Worm (Caenorhabditis elegans) whole organism, L4 larva: ENCODE measurements around the gene svh-5.

Experiments
- F37D6.2 ChIP-seq: sonication (generic microtip); optimal IDR thresholded peaks from 2 replicates; lab custom pipeline; 2016; ENCODE audit warnings: mild to moderate bottlenecking, missing genetic modification characterization, missing compliant biosample characterization
- T20F7.1 ChIP-seq: fragments of 200-800 bp; sonication (Bioruptor generic); optimal IDR thresholded peaks from 2 replicates; lab custom pipeline; 2018; ENCODE audit warnings: mild to moderate bottlenecking, missing genetic modification characterization, missing compliant biosample characterization
- Y105C5A.15 ChIP-seq: fragments of 200-800 bp; sonication (Bioruptor generic); IDR thresholded peaks from 2 replicates; pipeline ENCODE4 v1.3.6; 2022; ENCODE audit warnings: missing genetic modification characterization, missing compliant biosample characterization
- Y48G9A.11 ChIP-seq: fragments of 200-800 bp; sonication (Bioruptor generic); IDR thresholded peaks from 2 replicates; pipeline ENCODE4 v1.3.6; 2022; ENCODE audit warnings: missing genetic modification reagents, missing genetic modification characterization, missing compliant biosample characterization
- Y75B8A.6 ChIP-seq: fragments of 200-800 bp; sonication (Bioruptor generic); IDR thresholded peaks from 2 replicates; pipeline ENCODE4 v1.3.6; 2022; ENCODE audit warnings: missing genetic modification reagents, missing genetic modification characterization, missing compliant biosample characterization
- ZK546.5 ChIP-seq, 2 experiments: sonication (generic microtip); optimal IDR thresholded peaks; 2 replicates each; lab custom pipeline; 2017; ENCODE audit warnings: missing biosample characterization in 2 of 2, missing genetic modification characterization in 2 of 2
- aha-1 ChIP-seq: fragments of 150-350 bp; peaks from one replicate; lab custom pipeline; 2014; ENCODE audit warnings: missing biosample characterization, missing genetic modification characterization
- attf-4 ChIP-seq: sonication (generic microtip); optimal IDR thresholded peaks from 3 replicates; lab custom pipeline; 2017; ENCODE audit warnings: missing biosample characterization, missing genetic modification characterization
- ceh-32 ChIP-seq: sonication (generic microtip); optimal IDR thresholded peaks from 2 replicates; lab custom pipeline; 2016; ENCODE audit warnings: mild to moderate bottlenecking, missing genetic modification characterization, missing compliant biosample characterization; ENCODE audit not compliant: poor library complexity
- ceh-44 ChIP-seq: fragments of 200-800 bp; sonication (Bioruptor generic); IDR thresholded peaks from 2 replicates; pipeline ENCODE4 v1.3.6; 2022; ENCODE audit warnings: missing genetic modification reagents, missing genetic modification characterization, missing compliant biosample characterization
- ceh-62 ChIP-seq: sonication (generic microtip); optimal IDR thresholded peaks from 2 replicates; lab custom pipeline; 2017; ENCODE audit warnings: missing biosample characterization, missing genetic modification characterization
- ceh-82 ChIP-seq: sonication (generic microtip); optimal IDR thresholded peaks from 2 replicates; lab custom pipeline; 2017; ENCODE audit warnings: missing biosample characterization, missing genetic modification characterization
- cey-2 ChIP-seq: sonication (generic microtip); optimal IDR thresholded peaks from 3 replicates; lab custom pipeline; 2017; ENCODE audit warnings: missing genetic modification characterization, mild to moderate bottlenecking, missing compliant biosample characterization, antibody characterized with exemption, borderline replicate concordance; ENCODE audit not compliant: insufficient read depth
- daf-16 ChIP-seq, 3 experiments: sonication (generic microtip); optimal IDR thresholded peaks; 2 replicates each; lab custom pipeline; 2016 to 2017; ENCODE audit warnings: missing genetic modification characterization in 3 of 3, missing genetic modification reagents in 3 of 3, mild to moderate bottlenecking in 2 of 3, missing compliant biosample characterization in 2 of 3, missing biosample characterization in 1 of 3, moderate library complexity in 1 of 3
- daf-8 ChIP-seq: fragments of 200-800 bp; sonication (Bioruptor generic); IDR thresholded peaks from 2 replicates; pipeline ENCODE4 v1.3.6; 2022; ENCODE audit warnings: missing genetic modification characterization, missing compliant biosample characterization
- dmd-6 ChIP-seq: fragments of 200-800 bp; sonication (Bioruptor generic); IDR thresholded peaks from 2 replicates; pipeline ENCODE4 v1.3.6; 2022; ENCODE audit warnings: missing genetic modification reagents, missing genetic modification characterization, missing compliant biosample characterization
- dpl-1 ChIP-seq: fragments of 150-350 bp; optimal IDR thresholded peaks from 2 replicates; lab custom pipeline; 2014; ENCODE audit warnings: missing biosample characterization, missing genetic modification reagents, missing genetic modification characterization
- dve-1 ChIP-seq: sonication (generic microtip); optimal IDR thresholded peaks from 2 replicates; lab custom pipeline; 2017; ENCODE audit warnings: antibody characterized with exemption, mild to moderate bottlenecking, missing genetic modification characterization, missing compliant biosample characterization; ENCODE audit not compliant: insufficient read depth
- egl-43 ChIP-seq: fragments of 200-800 bp; sonication (Bioruptor generic); IDR thresholded peaks from 2 replicates; pipeline ENCODE4 v1.3.6; 2022; ENCODE audit warnings: missing genetic modification reagents, missing genetic modification characterization, missing compliant biosample characterization
- fos-1 ChIP-seq: fragments of 150-350 bp; optimal IDR thresholded peaks from 2 replicates; lab custom pipeline; 2014; ENCODE audit warnings: missing biosample characterization, missing genetic modification characterization
- hif-1 ChIP-seq, 2 experiments: sonication (generic microtip); optimal IDR thresholded peaks; 2 replicates each; lab custom pipeline; 2016 to 2017; ENCODE audit warnings: missing compliant biosample characterization in 2 of 2, missing genetic modification characterization in 2 of 2, missing genetic modification reagents in 2 of 2, missing genotype in 2 of 2, mild to moderate bottlenecking in 1 of 2
- hlh-11 ChIP-seq: fragments of 200-800 bp; sonication (Bioruptor generic); optimal IDR thresholded peaks from 2 replicates; lab custom pipeline; 2018; ENCODE audit warnings: mild to moderate bottlenecking, missing genetic modification characterization, missing compliant biosample characterization
- hmg-1.1 ChIP-seq: fragments of 200-800 bp; sonication (Bioruptor generic); IDR thresholded peaks from 2 replicates; pipeline ENCODE4 v1.3.6; 2022; ENCODE audit warnings: missing genetic modification reagents, missing genetic modification characterization, missing compliant biosample characterization
- jun-1 ChIP-seq: fragments of 150-350 bp; optimal IDR thresholded peaks from 2 replicates; lab custom pipeline; 2014; ENCODE audit warnings: missing biosample characterization, missing genetic modification reagents, missing genetic modification characterization
- lim-7 ChIP-seq: fragments of 200-800 bp; sonication (Bioruptor generic); IDR thresholded peaks from 2 replicates; pipeline ENCODE4 v1.3.6; 2022; ENCODE audit warnings: missing genetic modification characterization, missing compliant biosample characterization
- lin-1 ChIP-seq: fragments of 200-800 bp; sonication (Bioruptor generic); IDR thresholded peaks from 2 replicates; pipeline ENCODE4 v1.3.6; 2022; ENCODE audit warnings: missing genetic modification reagents, missing genetic modification characterization, missing compliant biosample characterization
- lin-13 ChIP-seq: fragments of 150-350 bp; optimal IDR thresholded peaks from 2 replicates; lab custom pipeline; 2014; ENCODE audit warnings: missing biosample characterization, missing genetic modification reagents, missing genetic modification characterization
- lin-15B ChIP-seq: fragments of 150-350 bp; sonication (generic microtip); optimal IDR thresholded peaks from 3 replicates; lab custom pipeline; 2014; ENCODE audit warnings: missing biosample characterization, missing genetic modification characterization
- lin-29 ChIP-seq: fragments of 200-800 bp; sonication (Bioruptor generic); IDR thresholded peaks from 2 replicates; pipeline ENCODE4 v1.3.6; 2022; ENCODE audit warnings: missing genetic modification reagents, missing genetic modification characterization, missing compliant biosample characterization
- lir-3 ChIP-seq: sonication (generic microtip); optimal IDR thresholded peaks from 2 replicates; lab custom pipeline; 2016; ENCODE audit warnings: mild to moderate bottlenecking, missing genetic modification characterization, missing compliant biosample characterization
- madf-5 ChIP-seq, 2 experiments: fragments of 200-800 bp; sonication (Bioruptor generic); IDR thresholded peaks; 2 replicates each; pipeline ENCODE4 v1.3.6; 2022; ENCODE audit warnings: missing compliant biosample characterization in 2 of 2, missing genetic modification characterization in 2 of 2
- mdt-29 ChIP-seq: fragments of 200-800 bp; sonication (Bioruptor generic); IDR thresholded peaks from 2 replicates; pipeline ENCODE4 v1.3.6; 2022; ENCODE audit warnings: missing genetic modification reagents, missing genetic modification characterization, missing compliant biosample characterization
- nhr-10 ChIP-seq: fragments of 150-350 bp; optimal IDR thresholded peaks from 2 replicates; lab custom pipeline; 2014; ENCODE audit warnings: missing biosample characterization, missing genetic modification characterization
- nhr-102 ChIP-seq: sonication (generic microtip); optimal IDR thresholded peaks from 2 replicates; lab custom pipeline; 2016; ENCODE audit warnings: mild to moderate bottlenecking, missing genetic modification characterization, moderate library complexity, missing compliant biosample characterization
- nhr-11 ChIP-seq: fragments of 150-350 bp; optimal IDR thresholded peaks from 2 replicates; lab custom pipeline; 2014; ENCODE audit warnings: missing biosample characterization, missing genetic modification characterization
- nhr-237 ChIP-seq: sonication (generic microtip); optimal IDR thresholded peaks from 2 replicates; lab custom pipeline; 2017; ENCODE audit warnings: missing biosample characterization, missing genetic modification characterization
- nhr-28 ChIP-seq: fragments of 150-350 bp; optimal IDR thresholded peaks from 2 replicates; lab custom pipeline; 2014; ENCODE audit warnings: missing biosample characterization, missing genetic modification characterization
- nhr-6 ChIP-seq: fragments of 150-350 bp; optimal IDR thresholded peaks from 2 replicates; lab custom pipeline; 2014; ENCODE audit warnings: missing biosample characterization, missing genetic modification characterization
- nhr-77 ChIP-seq: fragments of 150-350 bp; optimal IDR thresholded peaks from 2 replicates; lab custom pipeline; 2014; ENCODE audit warnings: missing biosample characterization, missing genetic modification characterization
- rbr-2 ChIP-seq: sonication (generic microtip); optimal IDR thresholded peaks from 2 replicates; lab custom pipeline; 2016; ENCODE audit warnings: missing genotype, missing genetic modification characterization, missing compliant biosample characterization
- set-16 ChIP-seq: fragments of 200-800 bp; sonication (Bioruptor generic); IDR thresholded peaks from 2 replicates; pipeline ENCODE4 v1.3.6; 2022; ENCODE audit warnings: missing genetic modification reagents, missing genetic modification characterization, missing compliant biosample characterization
- skn-1 ChIP-seq: fragments of 150-350 bp; optimal IDR thresholded peaks from 2 replicates; lab custom pipeline; 2014; ENCODE audit warnings: missing biosample characterization, missing genetic modification characterization
- snpc-4 ChIP-seq: fragments of 150-350 bp; optimal IDR thresholded peaks from 2 replicates; lab custom pipeline; 2014; ENCODE audit warnings: missing biosample characterization, missing genetic modification characterization
- tag-97 ChIP-seq: fragments of 200-800 bp; sonication (Bioruptor generic); IDR thresholded peaks from 2 replicates; pipeline ENCODE4 v1.3.6; 2022; ENCODE audit warnings: missing genetic modification characterization, missing compliant biosample characterization
- unc-130 ChIP-seq: sonication (generic microtip); optimal IDR thresholded peaks from 2 replicates; lab custom pipeline; 2016; ENCODE audit warnings: missing genetic modification reagents, missing genetic modification characterization, missing compliant biosample characterization
- unc-39 ChIP-seq: sonication (generic microtip); optimal IDR thresholded peaks from 2 replicates; lab custom pipeline; 2017; ENCODE audit warnings: missing biosample characterization, missing genetic modification characterization
- unc-62 ChIP-seq, 3 experiments: fragments of 150-350 bp in 1 of 3; sonication (generic microtip); optimal IDR thresholded peaks in 2 of 3; peaks in 1 of 3; 1 replicate in 1 of 3; 2 replicates in 2 of 3; lab custom pipeline; 2014 to 2017; ENCODE audit warnings: missing biosample characterization in 3 of 3, missing genetic modification characterization in 3 of 3, missing genetic modification reagents in 3 of 3, missing genotype in 1 of 3
- vab-7 ChIP-seq: fragments of 200-800 bp; sonication (Bioruptor generic); IDR thresholded peaks from 2 replicates; pipeline ENCODE4 v1.3.6; 2022; ENCODE audit warnings: missing genetic modification reagents, missing genetic modification characterization, missing compliant biosample characterization
- zip-11 ChIP-seq: fragments of 200-800 bp; sonication (Bioruptor generic); IDR thresholded peaks from 2 replicates; pipeline ENCODE4 v1.3.6; 2022; ENCODE audit warnings: missing genetic modification characterization, missing compliant biosample characterization
- ztf-7 ChIP-seq: fragments of 150-350 bp; optimal IDR thresholded peaks from 2 replicates; lab custom pipeline; 2014; ENCODE audit warnings: missing biosample characterization, missing genetic modification characterization

Gene svh-5

ce11 chrX:15362152-15362922 is 15.3 kb downstream of the svh-5 start:
- no peak for TF ChIP-seq Y105C5A.15 (GFP tag; lab: Robert Waterston, UW)
- TF ChIP-seq ceh-32 (tag; lab: Kevin White, UChicago) = no peak
- TF ChIP-seq ceh-62 = no peak
- no peak for TF ChIP-seq nhr-10 (tag; lab: Kevin White, UChicago)
- peak; percentile 46 for TF ChIP-seq snpc-4
- no peak for TF ChIP-seq ZK546.5 (tag; optimal IDR thresholded peaks at IDR 0.05; lab: Kevin White, UChicago)
- TF ChIP-seq lin-29 (GFP tag; lab: Robert Waterston, UW) = no peak
- no peak for TF ChIP-seq hmg-1.1 (GFP tag; lab: Robert Waterston, UW)
- TF ChIP-seq egl-43 (GFP tag; lab: Robert Waterston, UW) = 0 out of 2 replicates have a peak, but pooled peaks have one; percentile 45
- no peak for TF ChIP-seq ceh-44
- no peak for TF ChIP-seq cey-2 (tag; lab: Kevin White, UChicago)
- no peak for TF ChIP-seq dpl-1
- TF ChIP-seq Y48G9A.11 (GFP tag; lab: Robert Waterston, UW) = no peak
- TF ChIP-seq lir-3 (tag; lab: Kevin White, UChicago) = no peak
- TF ChIP-seq mdt-29 (GFP tag; lab: Robert Waterston, UW) = peak; percentile 49; the same call in 1 of the 2 replicates
- TF ChIP-seq daf-8 (GFP tag; lab: Robert Waterston, UW) = no peak
- no peak for TF ChIP-seq Y75B8A.6 (GFP tag; lab: Robert Waterston, UW)
- 0 out of 2 replicates have a peak, but pooled peaks have one; percentile 19 for TF ChIP-seq dmd-6 (GFP tag; lab: Robert Waterston, UW)
- no peak for TF ChIP-seq nhr-11 (tag; lab: Kevin White, UChicago)
- no peak for TF ChIP-seq hif-1 (tag; optimal IDR thresholded peaks at IDR 0.05; lab: Kevin White, UChicago)
- no peak for TF ChIP-seq unc-62 (GFP tag; optimal IDR thresholded peaks at IDR 0.05 in 1 of 2; lab: Kevin White, UChicago)
- TF ChIP-seq unc-62 (tag; optimal IDR thresholded peaks at IDR 0.05; lab: Kevin White, UChicago) = no peak
- TF ChIP-seq ceh-82 (tag; lab: Kevin White, UChicago) = no peak
- no peak for TF ChIP-seq hlh-11 (tag; lab: Kevin White, UChicago)
- TF ChIP-seq jun-1 (tag; lab: Kevin White, UChicago) = no peak
- TF ChIP-seq skn-1 = no peak
- TF ChIP-seq set-16 (GFP tag; lab: Robert Waterston, UW) = peak; percentile 75
- TF ChIP-seq lim-7 (GFP tag; lab: Robert Waterston, UW) = no peak
- TF ChIP-seq unc-130 (GFP tag; lab: Kevin White, UChicago) = no peak
- no peak for TF ChIP-seq lin-15B (tag; lab: Kevin White, UChicago)
- no peak for TF ChIP-seq unc-39
- TF ChIP-seq aha-1 (tag; lab: Kevin White, UChicago) = no peak
- TF ChIP-seq nhr-77 (tag; lab: Kevin White, UChicago) = no peak
- no peak for TF ChIP-seq nhr-237
- peak; percentile 8 for TF ChIP-seq rbr-2
- no peak for TF ChIP-seq fos-1 (tag; lab: Kevin White, UChicago)
- no peak for TF ChIP-seq nhr-6 (tag; lab: Kevin White, UChicago)
- no peak for TF ChIP-seq daf-16 (GFP tag; optimal IDR thresholded peaks at IDR 0.05; lab: Kevin White, UChicago)
- TF ChIP-seq daf-16 (tag; optimal IDR thresholded peaks at IDR 0.05; lab: Kevin White, UChicago) = no peak
- no peak for TF ChIP-seq madf-5 (GFP tag; IDR thresholded peaks at IDR 0.05; lab: Robert Waterston, UW)
- TF ChIP-seq vab-7 (GFP tag; lab: Robert Waterston, UW) = 0 out of 2 replicates have a peak, but pooled peaks have one; percentile 16
- no peak for TF ChIP-seq attf-4 (tag; lab: Kevin White, UChicago)
- no peak for TF ChIP-seq lin-13 (GFP tag; lab: Kevin White, UChicago)
- no peak for TF ChIP-seq ztf-7 (tag; lab: Kevin White, UChicago)
- TF ChIP-seq T20F7.1 (GFP tag; lab: Kevin White, UChicago) = no peak
- TF ChIP-seq tag-97 (GFP tag; lab: Robert Waterston, UW) = no peak
- TF ChIP-seq zip-11 = no peak
- TF ChIP-seq nhr-28 (tag; lab: Kevin White, UChicago) = no peak
- no peak for TF ChIP-seq F37D6.2 (tag; lab: Kevin White, UChicago)
- no peak for TF ChIP-seq lin-1 (GFP tag; lab: Robert Waterston, UW)
- no peak for TF ChIP-seq dve-1 (tag; lab: Kevin White, UChicago)
- no peak for TF ChIP-seq nhr-102 (tag; lab: Kevin White, UChicago)
